Worm (Caenorhabditis elegans) whole organism, young adult: ENCODE results near the gene sec-6.

Experiments
- B0336.3 ChIP-seq: fragments of 200-800 bp; sonication (Bioruptor generic); IDR thresholded peaks from 2 replicates; pipeline ENCODE4 v1.3.6; 2022; ENCODE audit warnings: missing genetic modification characterization, missing compliant biosample characterization
- C17E4.6 ChIP-seq: fragments of 200-800 bp; sonication (Bioruptor generic); IDR thresholded peaks from 2 replicates; pipeline ENCODE4 v1.3.6; 2022; ENCODE audit warnings: missing genetic modification reagents, missing genetic modification characterization, missing compliant biosample characterization
- D2030.7 ChIP-seq: fragments of 200-800 bp; sonication (Bioruptor generic); IDR thresholded peaks from 2 replicates; pipeline ENCODE4 v1.3.6; 2022; ENCODE audit warnings: missing genetic modification reagents, missing genetic modification characterization, missing compliant biosample characterization
- F10E7.11 ChIP-seq: sonication (generic microtip); optimal IDR thresholded peaks from 2 replicates; lab custom pipeline; 2017; ENCODE audit warnings: mild to moderate bottlenecking, missing genetic modification characterization, moderate library complexity, missing compliant biosample characterization
- F22D6.2 ChIP-seq: sonication (generic microtip); optimal IDR thresholded peaks from 2 replicates; lab custom pipeline; 2016; ENCODE audit warnings: mild to moderate bottlenecking, missing genetic modification characterization, missing compliant biosample characterization
- F23B12.7 ChIP-seq: sonication (generic microtip); optimal IDR thresholded peaks from 2 replicates; lab custom pipeline; 2017; ENCODE audit warnings: missing genetic modification characterization, mild to moderate bottlenecking, missing compliant biosample characterization, antibody characterized with exemption, moderate library complexity; ENCODE audit not compliant: insufficient read depth
- F33H1.4 ChIP-seq: fragments of 200-800 bp; sonication (Bioruptor generic); IDR thresholded peaks from 2 replicates; pipeline ENCODE4 v1.3.6; 2022; ENCODE audit warnings: missing genetic modification reagents, missing genetic modification characterization, missing compliant biosample characterization
- F37B4.10 ChIP-seq: fragments of 200-800 bp; sonication (Bioruptor generic); IDR thresholded peaks from 2 replicates; pipeline ENCODE4 v1.3.6; 2022; ENCODE audit warnings: missing genetic modification characterization, missing compliant biosample characterization
- K11D2.4 ChIP-seq: fragments of 200-800 bp; sonication (Bioruptor generic); IDR thresholded peaks from 2 replicates; pipeline ENCODE4 v1.3.6; 2022; ENCODE audit warnings: missing genetic modification reagents, missing genetic modification characterization, missing compliant biosample characterization
- K12H6.12 ChIP-seq: fragments of 200-800 bp; sonication (Bioruptor generic); optimal IDR thresholded peaks from 2 replicates; lab custom pipeline; 2018; ENCODE audit warnings: mild to moderate bottlenecking, missing genetic modification characterization, missing compliant biosample characterization
- T07F8.4 ChIP-seq: sonication (generic microtip); optimal IDR thresholded peaks from 2 replicates; lab custom pipeline; 2016; ENCODE audit warnings: mild to moderate bottlenecking, missing genetic modification characterization, moderate library complexity, missing compliant biosample characterization
- T26A5.8 ChIP-seq: sonication (generic microtip); optimal IDR thresholded peaks from 2 replicates; lab custom pipeline; 2016; ENCODE audit warnings: missing genetic modification characterization, missing compliant biosample characterization
- Y53F4B.3 ChIP-seq: fragments of 200-800 bp; sonication (Bioruptor generic); IDR thresholded peaks from 2 replicates; pipeline ENCODE4 v1.3.6; 2022; ENCODE audit warnings: missing genetic modification reagents, missing genetic modification characterization, missing compliant biosample characterization
- Y53G8AR.9 ChIP-seq: fragments of 200-800 bp; sonication (Bioruptor generic); conservative IDR thresholded peaks from 2 replicates; pipeline ENCODE4 v1.3.6; 2022; ENCODE audit warnings: missing genetic modification reagents, missing genetic modification characterization, missing compliant biosample characterization
- ZK185.1 ChIP-seq: sonication (generic microtip); optimal IDR thresholded peaks from 2 replicates; lab custom pipeline; 2016; ENCODE audit warnings: mild to moderate bottlenecking, missing genetic modification characterization, missing compliant biosample characterization; ENCODE audit not compliant: poor library complexity, severe bottlenecking
- ama-1 ChIP-seq, 3 experiments: fragments of 150-350 bp in 1 of 3; sonication (generic microtip) in 2 of 3; optimal IDR thresholded peaks; 2 replicates each; lab custom pipeline; 2014 to 2018; ENCODE audit warnings: missing biosample characterization in 2 of 3, missing genetic modification characterization in 2 of 3, missing genetic modification reagents in 2 of 3
- aptf-3 ChIP-seq: fragments of 200-800 bp; sonication (Bioruptor generic); IDR thresholded peaks from 2 replicates; pipeline ENCODE4 v1.3.6; 2022; ENCODE audit warnings: missing genetic modification characterization, missing compliant biosample characterization
- attf-6 ChIP-seq: fragments of 200-800 bp; sonication (Bioruptor generic); IDR thresholded peaks from 2 replicates; pipeline ENCODE4 v1.3.6; 2022; ENCODE audit warnings: missing genetic modification reagents, missing genetic modification characterization, missing compliant biosample characterization
- ccch-3 ChIP-seq: fragments of 200-800 bp; sonication (Bioruptor generic); optimal IDR thresholded peaks from 2 replicates; lab custom pipeline; 2018; ENCODE audit warnings: mild to moderate bottlenecking, missing genetic modification characterization, missing compliant biosample characterization
- ceh-100 ChIP-seq: fragments of 200-800 bp; sonication (Bioruptor generic); IDR thresholded peaks from 2 replicates; pipeline ENCODE4 v1.3.6; 2022; ENCODE audit warnings: missing genetic modification reagents, missing genetic modification characterization, missing compliant biosample characterization
- ceh-79 ChIP-seq: sonication (generic microtip); optimal IDR thresholded peaks from 2 replicates; lab custom pipeline; 2017; ENCODE audit warnings: mild to moderate bottlenecking, missing genetic modification characterization, missing compliant biosample characterization
- die-1 ChIP-seq: sonication (generic microtip); optimal IDR thresholded peaks from 2 replicates; lab custom pipeline; 2016; ENCODE audit warnings: missing genotype, mild to moderate bottlenecking, missing genetic modification characterization, missing compliant biosample characterization
- efl-1 ChIP-seq: fragments of 150-350 bp; optimal IDR thresholded peaks from 2 replicates; lab custom pipeline; 2014; ENCODE audit warnings: missing biosample characterization, missing genetic modification reagents, missing genetic modification characterization
- him-1 ChIP-seq: sonication (generic microtip); optimal IDR thresholded peaks from 2 replicates; lab custom pipeline; 2016; ENCODE audit warnings: missing genotype, missing genetic modification reagents, missing genetic modification characterization, missing compliant biosample characterization
- hlh-12 ChIP-seq: sonication (generic microtip); optimal IDR thresholded peaks from 2 replicates; lab custom pipeline; 2016; ENCODE audit warnings: missing genetic modification characterization, missing compliant biosample characterization
- let-607 ChIP-seq, 2 experiments: fragments of 200-800 bp in 1 of 2; sonication (Bioruptor generic) in 1 of 2; sonication (generic microtip) in 1 of 2; optimal IDR thresholded peaks; 2 replicates each; lab custom pipeline; 2016 to 2018; ENCODE audit warnings: mild to moderate bottlenecking in 2 of 2, missing compliant biosample characterization in 2 of 2, missing genetic modification characterization in 2 of 2, moderate library complexity in 2 of 2, missing genotype in 1 of 2
- lin-26 ChIP-seq: fragments of 200-800 bp; sonication (Bioruptor generic); IDR thresholded peaks from 2 replicates; pipeline ENCODE4 v1.3.6; 2022; ENCODE audit warnings: missing genetic modification reagents, missing genetic modification characterization, missing compliant biosample characterization
- lin-40 ChIP-seq: sonication (generic microtip); optimal IDR thresholded peaks from 2 replicates; lab custom pipeline; 2016; ENCODE audit warnings: missing genetic modification characterization, mild to moderate bottlenecking, missing compliant biosample characterization, missing genotype, missing genetic modification reagents
- lsl-1 ChIP-seq: fragments of 200-800 bp; sonication (Bioruptor generic); optimal IDR thresholded peaks from 2 replicates; lab custom pipeline; 2018; ENCODE audit warnings: mild to moderate bottlenecking, missing genetic modification characterization, moderate library complexity, missing compliant biosample characterization
- lsy-27 ChIP-seq: sonication (generic microtip); optimal IDR thresholded peaks from 2 replicates; lab custom pipeline; 2017; ENCODE audit warnings: missing genetic modification characterization, mild to moderate bottlenecking, missing compliant biosample characterization, antibody characterized with exemption, missing genotype, borderline replicate concordance; ENCODE audit not compliant: insufficient read depth
- madf-8 ChIP-seq: fragments of 200-800 bp; sonication (Bioruptor generic); conservative IDR thresholded peaks from 2 replicates; pipeline ENCODE4 v1.3.6; 2022; ENCODE audit warnings: missing genetic modification reagents, missing genetic modification characterization, missing compliant biosample characterization
- nfyb-1 ChIP-seq: fragments of 200-800 bp; sonication (Bioruptor generic); IDR thresholded peaks from 2 replicates; pipeline ENCODE4 v1.3.6; 2022; ENCODE audit warnings: missing genetic modification reagents, missing genetic modification characterization, missing compliant biosample characterization
- nhr-120 ChIP-seq: fragments of 200-800 bp; sonication (Bioruptor generic); IDR thresholded peaks from 2 replicates; pipeline ENCODE4 v1.3.6; 2022; ENCODE audit warnings: missing genetic modification characterization, missing compliant biosample characterization
- nhr-80 ChIP-seq: sonication (generic microtip); optimal IDR thresholded peaks from 2 replicates; lab custom pipeline; 2016; ENCODE audit warnings: missing genetic modification characterization, missing compliant biosample characterization
- pha-4 ChIP-seq: fragments of 150-350 bp; sonication (generic microtip); optimal IDR thresholded peaks from 2 replicates; lab custom pipeline; 2014; ENCODE audit warnings: missing biosample characterization, missing genetic modification reagents, missing genetic modification characterization
- rcor-1 ChIP-seq: fragments of 200-800 bp; sonication (Bioruptor generic); IDR thresholded peaks from 2 replicates; pipeline ENCODE4 v1.3.6; 2022; ENCODE audit warnings: missing genetic modification reagents, missing genetic modification characterization, missing compliant biosample characterization
- rec-8 ChIP-seq, 2 experiments: sonication (generic microtip); optimal IDR thresholded peaks; 2 replicates each; lab custom pipeline; 2016; ENCODE audit warnings: mild to moderate bottlenecking in 2 of 2, missing genetic modification characterization in 2 of 2, missing genetic modification reagents in 2 of 2, missing genotype in 2 of 2, missing biosample characterization in 1 of 2, missing compliant biosample characterization in 1 of 2, moderate library complexity in 1 of 2
- repo-1 ChIP-seq: sonication (generic microtip); optimal IDR thresholded peaks from 2 replicates; lab custom pipeline; 2017; ENCODE audit warnings: mild to moderate bottlenecking, missing genetic modification characterization, missing compliant biosample characterization
- snpc-1.3 ChIP-seq: sonication (generic microtip); optimal IDR thresholded peaks from 2 replicates; lab custom pipeline; 2017; ENCODE audit warnings: missing genetic modification characterization, mild to moderate bottlenecking, missing compliant biosample characterization, antibody characterized with exemption, moderate library complexity, missing genotype, missing genetic modification reagents; ENCODE audit not compliant: insufficient read depth
- snpc-3.4 ChIP-seq: sonication (generic microtip); optimal IDR thresholded peaks from 2 replicates; lab custom pipeline; 2017; ENCODE audit warnings: missing genetic modification characterization, mild to moderate bottlenecking, missing compliant biosample characterization, antibody characterized with exemption, moderate library complexity, missing genotype, missing genetic modification reagents
- snpc-4 ChIP-seq, 5 experiments: fragments of 150-350 bp in 1 of 5; sonication (generic microtip) in 4 of 5; optimal IDR thresholded peaks; 2 replicates each; lab custom pipeline; 2014 to 2018; ENCODE audit warnings: missing genetic modification characterization in 5 of 5, missing biosample characterization in 3 of 5, antibody characterized with exemption in 2 of 5, mild to moderate bottlenecking in 2 of 5, missing compliant biosample characterization in 2 of 5, missing genotype in 2 of 5, moderate library complexity in 2 of 5, missing genetic modification reagents in 1 of 5
- unc-130 ChIP-seq: sonication (generic microtip); optimal IDR thresholded peaks from 2 replicates; lab custom pipeline; 2016; ENCODE audit warnings: missing genetic modification reagents, missing genetic modification characterization, missing compliant biosample characterization
- zim-3 ChIP-seq: sonication (generic microtip); optimal IDR thresholded peaks from 2 replicates; lab custom pipeline; 2017; ENCODE audit warnings: mild to moderate bottlenecking, missing genetic modification characterization, moderate library complexity, missing compliant biosample characterization
- ztf-22 ChIP-seq: fragments of 200-800 bp; sonication (Bioruptor generic); optimal IDR thresholded peaks from 2 replicates; lab custom pipeline; 2018; ENCODE audit warnings: mild to moderate bottlenecking, missing genetic modification characterization, moderate library complexity, missing compliant biosample characterization
- ztf-28 ChIP-seq: fragments of 200-800 bp; sonication (Bioruptor generic); IDR thresholded peaks from 2 replicates; pipeline ENCODE4 v1.3.6; 2022; ENCODE audit warnings: missing genetic modification reagents, missing genetic modification characterization, missing compliant biosample characterization

sec-6 gene

ce11 chrII:5378239-5378521 lies 18.8 kb downstream of the sec-6 start:
- TF ChIP-seq lin-26 (GFP tag; lab: Robert Waterston, UW) (0 out of 2 replicates have a peak, but pooled peaks have one; percentile 29), C17E4.6 (no peak), nhr-80 (tag; lab: Kevin White, UChicago) (peak; percentile 16), let-607 (tag; optimal IDR thresholded peaks at IDR 0.05; lab: Kevin White, UChicago) (peak in 1 of 2 experiments; percentile 5)
- TF ChIP-seq, all 124 proteins: peak for 3

DNA sequence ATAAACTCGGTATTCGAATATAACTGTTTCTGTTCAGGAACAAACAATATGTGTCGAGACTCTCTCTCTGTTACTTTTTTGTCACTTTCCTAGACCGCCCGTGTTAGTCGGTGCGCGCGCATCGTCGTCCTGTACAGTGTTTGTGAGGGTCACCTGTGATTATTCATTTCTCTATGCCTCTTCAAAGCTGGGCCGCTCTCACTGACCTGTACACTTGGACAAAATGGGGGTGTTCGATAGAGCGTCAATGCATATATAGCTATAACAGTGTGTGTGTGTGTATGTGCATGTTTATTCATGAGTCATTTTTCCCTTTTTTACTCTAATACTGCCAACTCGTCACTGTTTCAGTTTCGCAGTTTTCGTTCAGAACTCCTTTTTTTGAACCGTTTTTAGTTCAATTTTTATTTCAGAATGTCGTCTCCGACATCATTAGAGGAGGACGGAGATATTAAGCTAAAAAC lies 20.3 kb downstream of the sec-6 start, which contains the start of gene pkc-3:
TSS of gene pkc-3 (plus strand) at position 414 of the 464 bp plus-strand sequence.
- TF ChIP-seq T07F8.4, result no peak
- TF ChIP-seq madf-8 (GFP tag; lab: Robert Waterston, UW), result no peak
- TF ChIP-seq attf-6 (GFP tag; lab: Robert Waterston, UW), result peak; percentile 45; the same call in 1 of the 2 replicates
- TF ChIP-seq F33H1.4 (GFP tag; lab: Robert Waterston, UW), result peak; percentile 29; the same call in 1 of the 2 replicates
- TF ChIP-seq nhr-120, result no peak
- TF ChIP-seq efl-1, result peak; percentile 63
- peak; percentile 47 for TF ChIP-seq ZK185.1 (tag; lab: Kevin White, UChicago)
- TF ChIP-seq unc-130 (GFP tag; lab: Kevin White, UChicago), result peak; percentile 34
- 0 out of 2 replicates have a peak, but pooled peaks have one; percentile 7 for TF ChIP-seq F37B4.10 (GFP tag; lab: Robert Waterston, UW)
- peak; percentile 92 for TF ChIP-seq B0336.3
- TF ChIP-seq K12H6.12, result peak; percentile 40
- TF ChIP-seq T26A5.8 (tag; lab: Kevin White, UChicago), result no peak
- no peak for TF ChIP-seq F23B12.7 (tag; lab: Kevin White, UChicago)
- TF ChIP-seq snpc-4 (GFP tag; optimal IDR thresholded peaks at IDR 0.05; lab: Kevin White, UChicago), result no peak
- TF ChIP-seq snpc-4 (tag; optimal IDR thresholded peaks at IDR 0.05; lab: Kevin White, UChicago), result peak; percentile 13 to 64 (median 54)
- no peak for TF ChIP-seq rec-8 (tag; optimal IDR thresholded peaks at IDR 0.05; lab: Kevin White, UChicago)
- peak; percentile 80 for TF ChIP-seq snpc-3.4 (tag; lab: Kevin White, UChicago)
- TF ChIP-seq ztf-28 (GFP tag; lab: Robert Waterston, UW), result no peak
- peak; percentile 55 for TF ChIP-seq die-1 (tag; lab: Kevin White, UChicago)
- TF ChIP-seq him-1 (tag; lab: Kevin White, UChicago), result no peak
- peak; percentile 39; the same call in 1 of the 2 replicates for TF ChIP-seq rcor-1
- peak; percentile 30 for TF ChIP-seq snpc-1.3
- TF ChIP-seq nfyb-1 (GFP tag; lab: Robert Waterston, UW), result peak; percentile 72
- peak; percentile 86 for TF ChIP-seq Y53G8AR.9
- no peak for TF ChIP-seq K11D2.4
- peak; percentile 44 for TF ChIP-seq lsl-1 (GFP tag; lab: Kevin White, UChicago)
- no peak for TF ChIP-seq zim-3
- TF ChIP-seq aptf-3 (GFP tag; lab: Robert Waterston, UW), result no peak
- peak; percentile 79 for TF ChIP-seq ama-1 (optimal IDR thresholded peaks at IDR 0.05; lab: Kevin White, UChicago)
- TF ChIP-seq ama-1 (GFP tag; optimal IDR thresholded peaks at IDR 0.05; lab: Kevin White, UChicago), result no peak
- TF ChIP-seq ceh-100 (GFP tag; lab: Robert Waterston, UW), result peak; percentile 23; the same call in 1 of the 2 replicates
- no peak for TF ChIP-seq Y53F4B.3 (GFP tag; lab: Robert Waterston, UW)
- no peak for TF ChIP-seq ceh-79 (tag; lab: Kevin White, UChicago)
- TF ChIP-seq F10E7.11 (tag; lab: Kevin White, UChicago), result no peak
- TF ChIP-seq ztf-22 (GFP tag; lab: Kevin White, UChicago), result peak; percentile 34
- no peak for TF ChIP-seq ccch-3 (GFP tag; lab: Kevin White, UChicago)
- TF ChIP-seq hlh-12, result no peak
- TF ChIP-seq repo-1 (tag; lab: Kevin White, UChicago), result peak; percentile 79
- TF ChIP-seq D2030.7 (GFP tag; lab: Robert Waterston, UW), result peak; percentile 25; the same call in 1 of the 2 replicates
- TF ChIP-seq pha-4 (tag; lab: Kevin White, UChicago), result peak; percentile 54
- peak; percentile 37 for TF ChIP-seq F22D6.2 (tag; lab: Kevin White, UChicago)
- no peak for TF ChIP-seq lsy-27 (tag; lab: Kevin White, UChicago)
- peak; percentile 62 for TF ChIP-seq lin-40 (tag; lab: Kevin White, UChicago)
